Fruit fly (Drosophila melanogaster): Measurements from ENCODE around the gene elfless.
A peak's percentile ranks its signal among the peaks of the same experiment; 100 is the strongest.

elfless gene

DNA sequence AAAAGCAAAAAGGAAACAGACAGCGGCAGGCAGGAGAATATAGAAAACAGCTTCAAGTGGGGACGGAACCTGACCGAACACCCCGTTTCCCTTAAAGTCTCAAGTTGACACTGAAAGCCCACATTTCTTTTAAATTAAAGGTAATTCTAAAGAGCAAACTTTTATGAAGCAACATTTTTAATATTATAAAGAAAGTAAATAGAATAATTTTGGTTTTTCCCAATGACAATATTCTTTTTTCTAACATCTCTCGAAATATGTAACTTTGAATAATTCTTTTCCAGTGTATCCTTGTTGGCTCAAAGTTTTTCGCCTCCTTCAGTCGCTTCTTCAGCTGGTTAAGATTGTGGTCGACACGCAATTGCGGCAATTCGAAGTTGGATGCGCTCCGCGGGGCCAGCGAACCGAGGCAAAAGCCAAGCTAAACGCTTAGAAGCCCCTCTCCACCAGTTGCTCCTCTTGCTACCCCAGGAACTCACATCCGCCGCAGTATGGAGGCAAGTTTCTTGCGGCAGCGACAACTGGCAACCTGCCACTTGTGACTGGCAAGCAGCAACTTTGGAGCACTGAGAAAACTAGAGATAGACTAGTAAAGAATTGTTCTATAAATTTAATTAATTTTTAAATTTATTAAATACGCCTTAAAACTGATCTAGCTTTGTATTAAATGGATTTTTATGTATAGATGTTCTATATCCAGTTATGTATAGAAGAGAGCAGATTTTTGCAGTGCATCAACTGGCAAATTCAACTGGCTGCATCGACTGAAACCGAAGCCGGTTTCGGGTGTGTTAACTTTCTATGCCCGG is 8.0 kb downstream of the elfless start:
- TF ChIP-seq Jra (GFP tag; optimal IDR thresholded peaks at IDR 0.05) (peak; percentile 34), HLH106 (tag; optimal IDR thresholded peaks at IDR 0.05) (peak; percentile 85), br (GFP tag; optimal IDR thresholded peaks at IDR 0.05) (peak; percentile 34), foxo (GFP tag; optimal IDR thresholded peaks at IDR 0.05) (peak in 1 of 2 experiments; percentile 74), psq (GFP tag; optimal IDR thresholded peaks at IDR 0.05) (peak; percentile 80), dl (GFP tag; optimal IDR thresholded peaks at IDR 0.05; ENCODE audit: insufficient read depth in 1 of 2, partially characterized antibody in 2 of 2) (no peak), Rel (GFP tag; optimal IDR thresholded peaks at IDR 0.05) (peak; percentile 43), Rel (tag; optimal IDR thresholded peaks at IDR 0.05) (no peak), CG9705 (GFP tag; optimal IDR thresholded peaks at IDR 0.05) (peak; percentile 67), dmrt93B (GFP tag; optimal IDR thresholded peaks at IDR 0.05) (peak; percentile 49), usp (GFP tag; optimal IDR thresholded peaks at IDR 0.05) (no peak), Dif (GFP tag; optimal IDR thresholded peaks at IDR 0.05; ENCODE audit: partially characterized antibody) (no peak), Myc (optimal IDR thresholded peaks at IDR 0.05) (no peak), fru (GFP tag; optimal IDR thresholded peaks at IDR 0.05) (peak; percentile 71), Hr83 (GFP tag; optimal IDR thresholded peaks at IDR 0.05; ENCODE audit: poor library complexity, severe bottlenecking) (no peak), dsf (GFP tag; optimal IDR thresholded peaks at IDR 0.05; ENCODE audit: borderline replicate concordance) (no peak), rgr (GFP tag; optimal IDR thresholded peaks at IDR 0.05) (peak; percentile 62), CG32264 (GFP tag; optimal IDR thresholded peaks at IDR 0.05) (no peak), ey (GFP tag; optimal IDR thresholded peaks at IDR 0.05) (peak; percentile 62), jim (GFP tag; optimal IDR thresholded peaks at IDR 0.05) (no peak), sv (GFP tag; optimal IDR thresholded peaks at IDR 0.05) (no peak), Hnf4 (GFP tag; optimal IDR thresholded peaks at IDR 0.05) (peak; percentile 65), h (GFP tag; optimal IDR thresholded peaks at IDR 0.05) (peak; percentile 77), tai (GFP tag; optimal IDR thresholded peaks at IDR 0.05) (peak; percentile 34), OdsH (GFP tag; optimal IDR thresholded peaks at IDR 0.05) (peak; percentile 66), woc (GFP tag; optimal IDR thresholded peaks at IDR 0.05) (peak; percentile 65), brk (GFP tag; optimal IDR thresholded peaks at IDR 0.05) (peak; percentile 84), Sp1 (GFP tag; optimal IDR thresholded peaks at IDR 0.05) (peak; percentile 78), Hr78 (GFP tag; optimal IDR thresholded peaks at IDR 0.05) (no peak), N (GFP tag; optimal IDR thresholded peaks at IDR 0.05) (no peak), Dfd (GFP tag; optimal IDR thresholded peaks at IDR 0.05) (no peak)

DNA sequence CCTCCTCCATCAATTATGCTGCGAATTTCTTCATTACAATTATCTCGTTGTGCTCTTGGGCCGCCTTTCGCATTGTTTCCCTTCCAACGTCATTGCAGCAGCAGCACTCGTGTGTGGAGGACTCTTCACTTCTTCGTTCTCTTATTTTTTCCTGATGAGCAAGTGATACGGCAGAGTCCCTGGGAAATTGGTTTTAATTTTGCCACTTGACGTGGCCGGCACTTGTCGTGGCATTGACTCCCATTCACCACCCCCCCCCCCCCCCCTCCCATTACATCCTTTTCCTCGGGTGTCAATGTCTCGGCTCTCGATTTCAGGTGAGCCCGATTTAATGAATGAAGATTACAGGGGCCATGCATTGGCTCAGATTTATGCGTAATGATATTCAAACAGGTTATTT is 9.1 kb downstream of the elfless start:
- TF ChIP-seq Hr78 (GFP tag; optimal IDR thresholded peaks at IDR 0.05) (no peak), foxo (GFP tag; optimal IDR thresholded peaks at IDR 0.05) (no peak), jim (GFP tag; optimal IDR thresholded peaks at IDR 0.05) (no peak), dl (GFP tag; optimal IDR thresholded peaks at IDR 0.05; ENCODE audit: insufficient read depth in 1 of 2, partially characterized antibody in 2 of 2) (no peak), sv (GFP tag; optimal IDR thresholded peaks at IDR 0.05) (no peak), Abd-B (GFP tag; optimal IDR thresholded peaks at IDR 0.05) (no peak), Hr83 (GFP tag; optimal IDR thresholded peaks at IDR 0.05; ENCODE audit: poor library complexity, severe bottlenecking) (no peak), ey (GFP tag; optimal IDR thresholded peaks at IDR 0.05) (no peak), Dfd (GFP tag; optimal IDR thresholded peaks at IDR 0.05) (no peak), OdsH (GFP tag; optimal IDR thresholded peaks at IDR 0.05) (no peak)

DNA sequence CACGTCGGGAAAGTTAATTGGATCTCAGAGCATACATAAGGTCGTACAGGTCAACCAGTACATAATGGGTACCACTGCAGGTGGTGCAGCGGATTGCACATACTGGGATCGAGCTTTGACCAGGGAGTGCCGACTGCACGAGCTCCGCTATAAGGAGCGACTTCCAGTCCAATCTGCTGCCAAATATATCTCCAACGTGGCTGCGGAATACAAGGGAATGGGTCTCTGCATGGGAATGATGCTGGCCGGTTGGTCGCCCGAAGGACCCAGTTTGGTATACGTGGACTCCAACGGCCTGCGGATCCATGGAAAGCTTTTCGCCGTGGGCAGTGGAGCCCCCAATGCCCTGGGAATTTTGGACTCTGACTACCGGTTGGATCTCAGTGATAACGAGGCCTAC is 20.5 kb downstream of the elfless start:
- TF ChIP-seq fru (GFP tag; optimal IDR thresholded peaks at IDR 0.05) (no peak), Hr78 (GFP tag; optimal IDR thresholded peaks at IDR 0.05) (no peak), jim (GFP tag; optimal IDR thresholded peaks at IDR 0.05) (no peak), woc (GFP tag; optimal IDR thresholded peaks at IDR 0.05) (no peak)

DNA sequence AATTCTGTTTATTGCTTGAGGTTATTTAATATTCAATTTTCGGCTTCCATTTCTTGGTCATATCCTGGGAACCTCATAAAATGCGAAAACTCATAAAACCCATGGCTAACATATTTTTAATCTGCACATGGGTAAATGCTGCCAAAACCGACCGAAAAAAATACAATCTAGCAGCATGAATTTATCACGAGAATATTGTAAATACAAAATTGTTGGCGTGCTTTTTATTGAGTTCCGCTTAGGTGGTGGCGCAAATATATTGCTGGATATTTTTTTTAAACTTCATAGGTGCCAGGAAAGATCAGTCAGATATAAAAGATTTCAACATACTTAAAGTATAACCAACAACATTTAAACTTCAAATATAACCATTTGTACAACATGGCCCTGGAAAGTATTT is 21.2 kb downstream of the elfless start, which contains the start of gene Prosbeta5R2:
Gene Prosbeta5R2, plus strand, starts transcription at position 301 of the 400 bp plus-strand sequence.
- TF ChIP-seq Abd-B (GFP tag; optimal IDR thresholded peaks at IDR 0.05) (no peak), woc (GFP tag; optimal IDR thresholded peaks at IDR 0.05) (no peak), ey (GFP tag; optimal IDR thresholded peaks at IDR 0.05) (no peak), dmrt93B (GFP tag; optimal IDR thresholded peaks at IDR 0.05) (no peak), Rel (GFP tag; optimal IDR thresholded peaks at IDR 0.05) (no peak), Rel (tag; optimal IDR thresholded peaks at IDR 0.05) (no peak), Hr78 (GFP tag; optimal IDR thresholded peaks at IDR 0.05) (no peak), Hnf4 (GFP tag; optimal IDR thresholded peaks at IDR 0.05) (no peak), dsf (GFP tag; optimal IDR thresholded peaks at IDR 0.05; ENCODE audit: borderline replicate concordance) (no peak), rgr (GFP tag; optimal IDR thresholded peaks at IDR 0.05) (no peak), br (GFP tag; optimal IDR thresholded peaks at IDR 0.05) (no peak), CG32264 (GFP tag; optimal IDR thresholded peaks at IDR 0.05) (no peak), tai (GFP tag; optimal IDR thresholded peaks at IDR 0.05) (no peak), foxo (GFP tag; optimal IDR thresholded peaks at IDR 0.05) (no peak), CG9705 (GFP tag; optimal IDR thresholded peaks at IDR 0.05) (no peak), fru (GFP tag; optimal IDR thresholded peaks at IDR 0.05) (no peak)
